Worm (Caenorhabditis elegans) whole organism, late embryonic: ENCODE results near the gene T03F6.4.

Experiments used
- K02D7.2 ChIP-seq: sonication (generic microtip); optimal IDR thresholded peaks from 2 replicates; lab custom pipeline; 2017; ENCODE audit warnings: mild to moderate bottlenecking, missing genetic modification characterization, missing compliant biosample characterization
- T23F11.4 ChIP-seq: fragments of 200-800 bp; sonication (Bioruptor generic); optimal IDR thresholded peaks from 2 replicates; lab custom pipeline; 2018; ENCODE audit warnings: mild to moderate bottlenecking, missing genetic modification characterization, missing compliant biosample characterization
- Y22D7AL.16 ChIP-seq: sonication (generic microtip); optimal IDR thresholded peaks from 2 replicates; lab custom pipeline; 2016; ENCODE audit warnings: missing genetic modification characterization, missing compliant biosample characterization
- ahr-1 ChIP-seq: sonication (generic microtip); optimal IDR thresholded peaks from 2 replicates; lab custom pipeline; 2016; ENCODE audit warnings: missing genetic modification characterization, missing compliant biosample characterization
- ama-1 ChIP-seq: fragments of 150-350 bp; optimal IDR thresholded peaks from 2 replicates; lab custom pipeline; 2014
- ceh-14 ChIP-seq: sonication (generic microtip); optimal IDR thresholded peaks from 2 replicates; lab custom pipeline; 2016; ENCODE audit warnings: missing genotype, missing genetic modification characterization, missing compliant biosample characterization
- ceh-19 ChIP-seq: fragments of 200-800 bp; sonication (Bioruptor generic); optimal IDR thresholded peaks from 2 replicates; lab custom pipeline; 2018; ENCODE audit warnings: mild to moderate bottlenecking, missing genetic modification characterization, missing compliant biosample characterization
- ceh-2 ChIP-seq: sonication (generic microtip); optimal IDR thresholded peaks from 2 replicates; lab custom pipeline; 2016; ENCODE audit warnings: missing genotype, missing genetic modification characterization, missing compliant biosample characterization
- ceh-24 ChIP-seq: sonication (generic microtip); optimal IDR thresholded peaks from 2 replicates; lab custom pipeline; 2016; ENCODE audit warnings: mild to moderate bottlenecking, missing genetic modification characterization, missing compliant biosample characterization
- ceh-31 ChIP-seq: sonication (generic microtip); optimal IDR thresholded peaks from 2 replicates; lab custom pipeline; 2016; ENCODE audit warnings: missing genetic modification characterization, missing compliant biosample characterization
- ceh-34 ChIP-seq: sonication (generic microtip); optimal IDR thresholded peaks from 2 replicates; lab custom pipeline; 2016; ENCODE audit warnings: mild to moderate bottlenecking, missing genetic modification characterization, missing compliant biosample characterization
- ceh-45 ChIP-seq: fragments of 200-800 bp; sonication (Bioruptor generic); IDR thresholded peaks from 2 replicates; pipeline ENCODE4 v1.3.6; 2022; ENCODE audit warnings: missing genetic modification reagents, missing genetic modification characterization, missing compliant biosample characterization
- ceh-6 ChIP-seq: fragments of 200-800 bp; sonication (Bioruptor generic); optimal IDR thresholded peaks from 2 replicates; lab custom pipeline; 2018; ENCODE audit warnings: mild to moderate bottlenecking, missing genetic modification characterization, missing compliant biosample characterization
- ceh-9 ChIP-seq: sonication (generic microtip); optimal IDR thresholded peaks from 2 replicates; lab custom pipeline; 2016; ENCODE audit warnings: mild to moderate bottlenecking, missing genetic modification characterization, inconsistent platforms, missing compliant biosample characterization
- che-1 ChIP-seq: sonication (generic microtip); optimal IDR thresholded peaks from 2 replicates; lab custom pipeline; 2016; ENCODE audit warnings: mild to moderate bottlenecking, missing genetic modification characterization, missing compliant biosample characterization
- dve-1 ChIP-seq: sonication (generic microtip); optimal IDR thresholded peaks from 2 replicates; lab custom pipeline; 2017; ENCODE audit warnings: antibody characterized with exemption, mild to moderate bottlenecking, missing genetic modification characterization, missing compliant biosample characterization
- elt-2 ChIP-seq: sonication (generic microtip); optimal IDR thresholded peaks from 2 replicates; lab custom pipeline; 2016; ENCODE audit warnings: missing genetic modification reagents, missing genetic modification characterization, missing compliant biosample characterization
- elt-4 ChIP-seq: sonication (generic microtip); optimal IDR thresholded peaks from 2 replicates; lab custom pipeline; 2016; ENCODE audit warnings: missing genetic modification characterization, missing compliant biosample characterization
- fax-1 ChIP-seq: sonication (generic microtip); optimal IDR thresholded peaks from 2 replicates; lab custom pipeline; 2016; ENCODE audit warnings: missing genotype, missing genetic modification characterization, missing compliant biosample characterization
- fkh-10 ChIP-seq: fragments of 150-350 bp; optimal IDR thresholded peaks from 2 replicates; lab custom pipeline; 2014; ENCODE audit warnings: missing biosample characterization, missing genetic modification reagents, missing genetic modification characterization
- hlh-15 ChIP-seq: sonication (generic microtip); optimal IDR thresholded peaks from 2 replicates; lab custom pipeline; 2016; ENCODE audit warnings: missing genetic modification characterization, missing compliant biosample characterization
- hlh-6 ChIP-seq: sonication (generic microtip); optimal IDR thresholded peaks from 2 replicates; lab custom pipeline; 2016; ENCODE audit warnings: missing genotype, missing genetic modification characterization, missing compliant biosample characterization
- lim-6 ChIP-seq: sonication (generic microtip); optimal IDR thresholded peaks from 2 replicates; lab custom pipeline; 2016; ENCODE audit warnings: missing genetic modification characterization, missing compliant biosample characterization
- lin-11 ChIP-seq: fragments of 200-800 bp; sonication (Bioruptor generic); optimal IDR thresholded peaks from 2 replicates; lab custom pipeline; 2018; ENCODE audit warnings: mild to moderate bottlenecking, missing genetic modification characterization, missing compliant biosample characterization
- mec-3 ChIP-seq: sonication (generic microtip); optimal IDR thresholded peaks from 2 replicates; lab custom pipeline; 2016; ENCODE audit warnings: borderline replicate concordance, missing genetic modification characterization, missing compliant biosample characterization
- nfya-1 ChIP-seq: sonication (generic microtip); optimal IDR thresholded peaks from 2 replicates; lab custom pipeline; 2017; ENCODE audit warnings: missing genetic modification characterization, mild to moderate bottlenecking, missing compliant biosample characterization, antibody characterized with exemption, moderate library complexity
- pag-3 ChIP-seq: sonication (generic microtip); optimal IDR thresholded peaks from 2 replicates; lab custom pipeline; 2016; ENCODE audit warnings: missing compliant biosample characterization, missing genetic modification characterization, borderline replicate concordance
- pat-9 ChIP-seq: fragments of 200-800 bp; sonication (Bioruptor generic); optimal IDR thresholded peaks from 2 replicates; lab custom pipeline; 2018; ENCODE audit warnings: mild to moderate bottlenecking, missing genetic modification characterization, moderate library complexity, missing compliant biosample characterization
- pax-1 ChIP-seq: fragments of 150-350 bp; optimal IDR thresholded peaks from 2 replicates; lab custom pipeline; 2014; ENCODE audit warnings: missing biosample characterization, missing genetic modification characterization
- pros-1 ChIP-seq: fragments of 150-350 bp; optimal IDR thresholded peaks from 2 replicates; lab custom pipeline; 2014; ENCODE audit warnings: missing biosample characterization, missing genetic modification reagents, missing genetic modification characterization
- sdc-2 ChIP-seq: sonication (generic microtip); optimal IDR thresholded peaks from 2 replicates; lab custom pipeline; 2016; ENCODE audit warnings: missing genotype, missing genetic modification characterization, missing compliant biosample characterization
- sox-2 ChIP-seq: fragments of 200-800 bp; sonication (Bioruptor generic); IDR thresholded peaks from 2 replicates; pipeline ENCODE4 v1.3.6; 2022; ENCODE audit warnings: missing genetic modification reagents, missing genetic modification characterization, missing compliant biosample characterization
- sox-4 ChIP-seq: sonication (generic microtip); optimal IDR thresholded peaks from 2 replicates; lab custom pipeline; 2017; ENCODE audit warnings: mild to moderate bottlenecking, missing genetic modification characterization, inconsistent platforms, missing compliant biosample characterization
- syd-9 ChIP-seq: sonication (generic microtip); optimal IDR thresholded peaks from 2 replicates; lab custom pipeline; 2016; ENCODE audit warnings: mild to moderate bottlenecking, missing genetic modification characterization, moderate library complexity, missing compliant biosample characterization
- tbx-2 ChIP-seq: sonication (generic microtip); optimal IDR thresholded peaks from 2 replicates; lab custom pipeline; 2016; ENCODE audit warnings: missing genetic modification characterization, missing compliant biosample characterization
- ttx-3 ChIP-seq: sonication (generic microtip); optimal IDR thresholded peaks from 2 replicates; lab custom pipeline; 2016; ENCODE audit warnings: missing genetic modification reagents, missing genetic modification characterization, missing compliant biosample characterization
- unc-42 ChIP-seq: sonication (generic microtip); optimal IDR thresholded peaks from 2 replicates; lab custom pipeline; 2016; ENCODE audit warnings: missing genotype, missing genetic modification characterization, missing compliant biosample characterization
- unc-86 ChIP-seq: sonication (generic microtip); optimal IDR thresholded peaks from 2 replicates; lab custom pipeline; 2016; ENCODE audit warnings: missing genetic modification characterization, missing compliant biosample characterization
- ztf-16 ChIP-seq: sonication (generic microtip); optimal IDR thresholded peaks from 2 replicates; lab custom pipeline; 2017; ENCODE audit warnings: missing genetic modification characterization, missing compliant biosample characterization

The T03F6.4 gene

DNA sequence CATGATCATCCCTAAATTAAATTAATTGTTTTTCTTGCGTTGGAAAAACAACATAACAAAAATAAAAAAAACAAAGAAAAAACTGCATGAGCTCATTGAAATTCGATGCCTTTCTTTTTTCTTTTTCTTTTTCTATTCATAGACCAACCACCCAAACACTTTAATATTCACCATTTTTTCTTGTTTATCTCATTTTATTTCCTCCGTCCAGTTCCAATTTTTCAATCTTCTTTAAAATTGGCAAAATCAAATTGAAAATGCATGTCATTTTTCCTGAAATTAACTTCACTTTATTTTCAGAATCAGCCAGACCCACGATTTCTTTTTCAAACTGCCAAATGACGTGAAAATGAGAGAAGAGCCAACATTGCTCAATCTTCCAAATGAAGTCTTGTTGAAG is at the start of gene T03F6.4:
Gene T03F6.4 (plus strand): TSS at position 301 of the 400 bp plus-strand sequence.
- no peak for TF ChIP-seq hlh-6 (tag; lab: Kevin White, UChicago)
- no peak for TF ChIP-seq ceh-14 (tag; lab: Kevin White, UChicago)
- no peak for TF ChIP-seq sox-2
- TF ChIP-seq nfya-1 (tag; lab: Kevin White, UChicago) = no peak
- no peak for TF ChIP-seq unc-86 (tag; lab: Kevin White, UChicago)
- no peak for TF ChIP-seq ttx-3
- no peak for TF ChIP-seq ceh-24 (tag; lab: Kevin White, UChicago)
- no peak for TF ChIP-seq T23F11.4 (GFP tag; lab: Kevin White, UChicago)
- TF ChIP-seq lin-11 = no peak
- TF ChIP-seq pat-9 (tag; lab: Kevin White, UChicago) = no peak
- no peak for TF ChIP-seq pros-1 (tag; lab: Kevin White, UChicago)
- no peak for TF ChIP-seq ceh-9 (tag; lab: Kevin White, UChicago)
- no peak for TF ChIP-seq ama-1 (lab: Kevin White, UChicago)
- TF ChIP-seq fax-1 = no peak

ce11 chrIII:13339672-13340071 is 46.3 kb upstream of the T03F6.4 start, which contains the start of gene F53A2.3:
Gene F53A2.3, minus strand, starts transcription at chrIII:13339772.
- TF ChIP-seq T23F11.4 (GFP tag; lab: Kevin White, UChicago) (no peak), syd-9 (tag; lab: Kevin White, UChicago) (no peak), tbx-2 (tag; lab: Kevin White, UChicago) (no peak), dve-1 (no peak), lin-11 (no peak), ceh-6 (no peak), fax-1 (no peak), ahr-1 (tag; lab: Kevin White, UChicago) (no peak), hlh-15 (tag; lab: Kevin White, UChicago) (no peak)

- no peak for TF ChIP-seq elt-4 (tag; lab: Kevin White, UChicago)
- peak; percentile 25 for TF ChIP-seq ceh-14 (tag; lab: Kevin White, UChicago)
- no peak for TF ChIP-seq che-1 (tag; lab: Kevin White, UChicago)
- TF ChIP-seq unc-42 (tag; lab: Kevin White, UChicago) = peak; percentile 95
- TF ChIP-seq ceh-31 (tag; lab: Kevin White, UChicago) = peak; percentile 24
- TF ChIP-seq mec-3 (tag; lab: Kevin White, UChicago) = no peak
- TF ChIP-seq, all 69 proteins: peak for 3
Observed at ce11 chrIII:13340504-13341274, 45.3 kb upstream of the T03F6.4 start.

- TF ChIP-seq lim-6 (tag; lab: Kevin White, UChicago) (no peak), ceh-45 (no peak), ceh-34 (tag; lab: Kevin White, UChicago) (no peak), ztf-16 (no peak), sdc-2 (tag; lab: Kevin White, UChicago) (no peak), ceh-2 (tag; lab: Kevin White, UChicago) (no peak), K02D7.2 (tag; lab: Kevin White, UChicago) (no peak), pax-1 (no peak), Y22D7AL.16 (tag; lab: Kevin White, UChicago) (no peak), fkh-10 (GFP tag; lab: Kevin White, UChicago) (no peak), tbx-2 (tag; lab: Kevin White, UChicago) (no peak), ceh-19 (GFP tag; lab: Kevin White, UChicago) (no peak), pag-3 (tag; lab: Kevin White, UChicago) (no peak), ceh-14 (tag; lab: Kevin White, UChicago) (no peak), sox-4 (tag; lab: Kevin White, UChicago) (no peak), che-1 (tag; lab: Kevin White, UChicago) (no peak), mec-3 (tag; lab: Kevin White, UChicago) (no peak), elt-2 (tag; lab: Kevin White, UChicago) (no peak)
Observed at ce11 chrIII:13341275-13341626, 44.7 kb upstream of the T03F6.4 start, which contains the start of gene nud-1. Gene nud-1, plus strand, starts transcription at chrIII:13341527.
